Worm (Caenorhabditis elegans): ENCODE results near the gene psr-1.

Gene psr-1

ce11 chrIV:4650624-4651094 is 2.4 kb upstream of the psr-1 start, which contains the start of gene ubc-9 (continued):
- TF ChIP-seq nhr-25 (tag; optimal IDR thresholded peaks at IDR 0.05) (peak; percentile 75), skn-1 (tag; optimal IDR thresholded peaks at IDR 0.05) (peak; percentile 5)

- TF ChIP-seq lin-15B (tag; optimal IDR thresholded peaks at IDR 0.05) = no peak
- peak; percentile 78 for TF ChIP-seq ama-1 (optimal IDR thresholded peaks at IDR 0.05)
- TF ChIP-seq ztf-11 (tag; optimal IDR thresholded peaks at IDR 0.05) = no peak
Measured at ce11 chrIV:4652365-4652844, 657 bp upstream of the psr-1 start, which contains the start of gene F29B9.5. TSS of gene F29B9.5 (plus strand) at chrIV:4652415.

ce11 chrIV:4653708-4654107 is 646 bp downstream of the psr-1 start:
- no peak for TF ChIP-seq ztf-4 (tag; optimal IDR thresholded peaks at IDR 0.05)
- no peak for TF ChIP-seq elt-1 (tag; optimal IDR thresholded peaks at IDR 0.05)
- TF ChIP-seq R02D3.7 (tag; optimal IDR thresholded peaks at IDR 0.05) = no peak
- TF ChIP-seq fos-1 (tag; optimal IDR thresholded peaks at IDR 0.05) = no peak
- no peak for TF ChIP-seq elt-2 (tag; optimal IDR thresholded peaks at IDR 0.05)
- no peak for TF ChIP-seq nhr-11 (tag; optimal IDR thresholded peaks at IDR 0.05)

- TF ChIP-seq nhr-23 (tag; optimal IDR thresholded peaks at IDR 0.05) (no peak), mml-1 (tag; optimal IDR thresholded peaks at IDR 0.05) (no peak), lin-15B (tag; optimal IDR thresholded peaks at IDR 0.05) (no peak), fkh-10 (GFP tag; optimal IDR thresholded peaks at IDR 0.05) (no peak), ZK546.5 (tag; optimal IDR thresholded peaks at IDR 0.05) (no peak), lin-39 (tag; optimal IDR thresholded peaks at IDR 0.05) (peak; percentile 10), skn-1 (tag; optimal IDR thresholded peaks at IDR 0.05) (no peak), eor-1 (tag; optimal IDR thresholded peaks at IDR 0.05) (no peak)
Measured at ce11 chrIV:4655979-4656378, 2.9 kb downstream of the psr-1 start.

ce11 chrIV:4656380-4656779 is 3.3 kb downstream of the psr-1 start:
- TF ChIP-seq ZK546.5 (tag; optimal IDR thresholded peaks at IDR 0.05) (no peak), unc-62 (GFP tag; optimal IDR thresholded peaks at IDR 0.05) (no peak), ceh-16 (tag; optimal IDR thresholded peaks at IDR 0.05) (no peak), ceh-28 (tag; optimal IDR thresholded peaks at IDR 0.05) (no peak), ama-1 (optimal IDR thresholded peaks at IDR 0.05) (no peak), hmg-11 (tag; optimal IDR thresholded peaks at IDR 0.05) (no peak), elt-2 (tag; optimal IDR thresholded peaks at IDR 0.05) (no peak), eor-1 (tag; optimal IDR thresholded peaks at IDR 0.05) (no peak), ceh-9 (tag; optimal IDR thresholded peaks at IDR 0.05) (no peak), lin-15B (tag; optimal IDR thresholded peaks at IDR 0.05) (no peak), ztf-11 (tag; optimal IDR thresholded peaks at IDR 0.05) (no peak), mml-1 (tag; optimal IDR thresholded peaks at IDR 0.05) (no peak), unc-39 (tag; optimal IDR thresholded peaks at IDR 0.05) (no peak)

ce11 chrIV:4657874-4658273 is 4.8 kb downstream of the psr-1 start, which contains the start of gene col-111:
TSS of gene col-111 (minus strand) at chrIV:4657974.
- no peak for TF ChIP-seq sea-2 (GFP tag; optimal IDR thresholded peaks at IDR 0.05)
- no peak for TF ChIP-seq snpc-4 (tag; optimal IDR thresholded peaks at IDR 0.05)
- TF ChIP-seq nfya-1 (tag; optimal IDR thresholded peaks at IDR 0.05; ENCODE audit: insufficient read depth) = no peak

ce11 chrIV:4659277-4659676 is 6.2 kb downstream of the psr-1 start, which contains the start of gene mrps-21:
TSS of gene mrps-21 (minus strand) at chrIV:4659517.
- TF ChIP-seq ama-1 (optimal IDR thresholded peaks at IDR 0.05) (peak; percentile 44), tbx-2 (tag; optimal IDR thresholded peaks at IDR 0.05) (no peak)
